Worm (Caenorhabditis elegans) whole organism, L2 larva: ENCODE results near the gene F19H6.5.

Experiments
- C34F6.9 ChIP-seq: fragments of 150-350 bp; optimal IDR thresholded peaks from 2 replicates; lab custom pipeline; 2014; ENCODE audit warnings: missing biosample characterization, missing genetic modification characterization
- F13H6.1 ChIP-seq: sonication (generic microtip); optimal IDR thresholded peaks from 2 replicates; lab custom pipeline; 2016; ENCODE audit warnings: missing genetic modification characterization, missing compliant biosample characterization
- ZK546.5 ChIP-seq: sonication (generic microtip); optimal IDR thresholded peaks from 2 replicates; lab custom pipeline; 2017; ENCODE audit warnings: missing biosample characterization, missing genetic modification characterization
- alr-1 ChIP-seq: fragments of 150-350 bp; optimal IDR thresholded peaks from 2 replicates; lab custom pipeline; 2014; ENCODE audit warnings: missing biosample characterization, missing genetic modification characterization
- aly-2 ChIP-seq: fragments of 150-350 bp; optimal IDR thresholded peaks from 2 replicates; lab custom pipeline; 2014; ENCODE audit warnings: missing biosample characterization, missing genetic modification characterization
- ama-1 ChIP-seq: fragments of 150-350 bp; optimal IDR thresholded peaks from 2 replicates; lab custom pipeline; 2018; ENCODE audit warnings: inconsistent platforms
- blmp-1 ChIP-seq: sonication (generic microtip); optimal IDR thresholded peaks from 2 replicates; lab custom pipeline; 2017; ENCODE audit warnings: missing genetic modification characterization, mild to moderate bottlenecking, missing compliant biosample characterization, antibody characterized with exemption, moderate library complexity; ENCODE audit not compliant: insufficient read depth
- ceh-16 ChIP-seq: fragments of 150-350 bp; optimal IDR thresholded peaks from 2 replicates; lab custom pipeline; 2014; ENCODE audit warnings: missing biosample characterization, missing genetic modification characterization
- crh-2 ChIP-seq: sonication (generic microtip); optimal IDR thresholded peaks from 2 replicates; lab custom pipeline; 2017; ENCODE audit warnings: missing biosample characterization, missing genetic modification characterization
- elt-3 ChIP-seq: sonication (generic microtip); optimal IDR thresholded peaks from 2 replicates; lab custom pipeline; 2017; ENCODE audit warnings: missing biosample characterization, missing genetic modification characterization
- fos-1 ChIP-seq: fragments of 150-350 bp; optimal IDR thresholded peaks from 2 replicates; lab custom pipeline; 2014; ENCODE audit warnings: missing biosample characterization, missing genetic modification characterization
- gmeb-1 ChIP-seq: fragments of 150-350 bp; optimal IDR thresholded peaks from 2 replicates; lab custom pipeline; 2014; ENCODE audit warnings: missing biosample characterization, missing genetic modification characterization
- lin-11 ChIP-seq: fragments of 150-350 bp; sonication (generic microtip); optimal IDR thresholded peaks from 2 replicates; lab custom pipeline; 2014; ENCODE audit warnings: missing biosample characterization, missing genetic modification characterization, inconsistent platforms, mixed read lengths
- lin-39 ChIP-seq: fragments of 150-350 bp; optimal IDR thresholded peaks from 2 replicates; lab custom pipeline; 2014; ENCODE audit warnings: missing biosample characterization, missing genetic modification reagents, missing genetic modification characterization
- lsy-2 ChIP-seq, 2 experiments: fragments of 150-350 bp in 1 of 2; sonication (generic microtip) in 1 of 2; optimal IDR thresholded peaks; 2 replicates each; lab custom pipeline; 2014 to 2017; ENCODE audit warnings: missing biosample characterization in 2 of 2, missing genetic modification characterization in 2 of 2
- mab-5 ChIP-seq: fragments of 150-350 bp; optimal IDR thresholded peaks from 2 replicates; lab custom pipeline; 2014; ENCODE audit warnings: missing biosample characterization, missing genetic modification characterization
- nhr-10 ChIP-seq: sonication (generic microtip); optimal IDR thresholded peaks from 2 replicates; lab custom pipeline; 2017; ENCODE audit warnings: missing biosample characterization, missing genetic modification characterization
- nhr-11 ChIP-seq: fragments of 150-350 bp; optimal IDR thresholded peaks from 2 replicates; lab custom pipeline; 2014; ENCODE audit warnings: missing biosample characterization, missing genetic modification characterization
- nhr-12 ChIP-seq: fragments of 150-350 bp; optimal IDR thresholded peaks from 2 replicates; lab custom pipeline; 2014; ENCODE audit warnings: missing biosample characterization, missing genetic modification characterization
- nhr-129 ChIP-seq: fragments of 150-350 bp; optimal IDR thresholded peaks from 2 replicates; lab custom pipeline; 2014; ENCODE audit warnings: missing biosample characterization, missing genetic modification characterization
- nhr-21 ChIP-seq: fragments of 150-350 bp; optimal IDR thresholded peaks from 2 replicates; lab custom pipeline; 2014; ENCODE audit warnings: missing biosample characterization, missing genetic modification characterization
- nhr-23 ChIP-seq: fragments of 150-350 bp; optimal IDR thresholded peaks from 2 replicates; lab custom pipeline; 2014; ENCODE audit warnings: missing biosample characterization, missing genetic modification reagents, missing genetic modification characterization
- nhr-237 ChIP-seq: fragments of 150-350 bp; optimal IDR thresholded peaks from 2 replicates; lab custom pipeline; 2014; ENCODE audit warnings: missing biosample characterization, missing genetic modification characterization
- nhr-77 ChIP-seq: fragments of 150-350 bp; optimal IDR thresholded peaks from 2 replicates; lab custom pipeline; 2014; ENCODE audit warnings: missing biosample characterization, missing genetic modification characterization
- sem-4 ChIP-seq: fragments of 150-350 bp; optimal IDR thresholded peaks from 2 replicates; lab custom pipeline; 2014; ENCODE audit warnings: missing biosample characterization, missing genetic modification reagents, missing genetic modification characterization
- sma-9 ChIP-seq, 2 experiments: fragments of 150-350 bp in 1 of 2; sonication (generic microtip) in 1 of 2; optimal IDR thresholded peaks; 2 replicates each; lab custom pipeline; 2014 to 2016; ENCODE audit warnings: missing genetic modification characterization in 2 of 2, mild to moderate bottlenecking in 1 of 2, missing biosample characterization in 1 of 2, missing compliant biosample characterization in 1 of 2, missing genetic modification reagents in 1 of 2, moderate library complexity in 1 of 2
- snpc-4 ChIP-seq: fragments of 150-350 bp; optimal IDR thresholded peaks from 2 replicates; lab custom pipeline; 2014; ENCODE audit warnings: missing biosample characterization, missing genetic modification characterization
- unc-39 ChIP-seq: fragments of 150-350 bp; optimal IDR thresholded peaks from 2 replicates; lab custom pipeline; 2014; ENCODE audit warnings: missing biosample characterization, missing genetic modification characterization
- unc-55 ChIP-seq: fragments of 150-350 bp; sonication (generic microtip); optimal IDR thresholded peaks from 3 replicates; lab custom pipeline; 2014; ENCODE audit warnings: missing biosample characterization, missing genetic modification reagents, missing genetic modification characterization
- unc-62 ChIP-seq: fragments of 150-350 bp; optimal IDR thresholded peaks from 2 replicates; lab custom pipeline; 2014; ENCODE audit warnings: missing biosample characterization, missing genetic modification reagents, missing genetic modification characterization
- ztf-11 ChIP-seq: sonication (generic microtip); optimal IDR thresholded peaks from 2 replicates; lab custom pipeline; 2017; ENCODE audit warnings: missing biosample characterization, missing genetic modification characterization
- ztf-4 ChIP-seq: fragments of 150-350 bp; optimal IDR thresholded peaks from 2 replicates; lab custom pipeline; 2014; ENCODE audit warnings: missing biosample characterization, missing genetic modification characterization

Gene F19H6.5

ce11 chrX:12317560-12317959 lies 47.1 kb downstream of the F19H6.5 start:
- TF ChIP-seq nhr-10 (tag; lab: Kevin White, UChicago) (no peak), mab-5 (tag; lab: Kevin White, UChicago) (no peak), ztf-4 (tag; lab: Kevin White, UChicago) (no peak), nhr-129 (tag; lab: Kevin White, UChicago) (no peak), lin-11 (tag; lab: Kevin White, UChicago) (no peak), snpc-4 (tag; lab: Kevin White, UChicago) (no peak), unc-39 (tag; lab: Kevin White, UChicago) (no peak), crh-2 (no peak), unc-62 (no peak)

- TF ChIP-seq nhr-77 (tag; lab: Kevin White, UChicago) = no peak
- no peak for TF ChIP-seq unc-55 (GFP tag; lab: Kevin White, UChicago)
- no peak for TF ChIP-seq nhr-11 (tag; lab: Kevin White, UChicago)
- no peak for TF ChIP-seq fos-1 (tag; lab: Kevin White, UChicago)
- no peak for TF ChIP-seq nhr-21 (tag; lab: Kevin White, UChicago)
- TF ChIP-seq snpc-4 (tag; lab: Kevin White, UChicago) = no peak
- no peak for TF ChIP-seq nhr-12 (tag; lab: Kevin White, UChicago)
- TF ChIP-seq ama-1 (lab: Kevin White, UChicago) = no peak
- TF ChIP-seq C34F6.9 (tag; lab: Kevin White, UChicago) = no peak
- TF ChIP-seq nhr-23 (tag; lab: Kevin White, UChicago) = no peak
- TF ChIP-seq lsy-2 (tag; optimal IDR thresholded peaks at IDR 0.05; lab: Kevin White, UChicago) = no peak
- no peak for TF ChIP-seq nhr-129 (tag; lab: Kevin White, UChicago)
- TF ChIP-seq ZK546.5 (tag; lab: Kevin White, UChicago) = no peak
- TF ChIP-seq unc-62 = no peak
- TF ChIP-seq F13H6.1 (tag; lab: Kevin White, UChicago) = no peak
- TF ChIP-seq alr-1 (tag; lab: Kevin White, UChicago) = no peak
- no peak for TF ChIP-seq elt-3
These were observed 49.4 kb downstream of the F19H6.5 start, which contains the start of gene xtr-2 for ce11 chrX:12315268-12315667. Gene xtr-2 (plus strand): TSS chrX:12315568.

- TF ChIP-seq sma-9 (GFP tag; optimal IDR thresholded peaks at IDR 0.05; lab: Kevin White, UChicago) (no peak), sma-9 (tag; optimal IDR thresholded peaks at IDR 0.05; lab: Kevin White, UChicago) (no peak), unc-55 (GFP tag; lab: Kevin White, UChicago) (no peak), aly-2 (tag; lab: Kevin White, UChicago) (no peak), lsy-2 (tag; optimal IDR thresholded peaks at IDR 0.05; lab: Kevin White, UChicago) (no peak), ceh-16 (tag; lab: Kevin White, UChicago) (no peak), blmp-1 (tag; lab: Kevin White, UChicago) (no peak), unc-62 (no peak), nhr-237 (tag; lab: Kevin White, UChicago) (no peak), ztf-11 (tag; lab: Kevin White, UChicago) (no peak), gmeb-1 (tag; lab: Kevin White, UChicago) (no peak), sem-4 (tag; lab: Kevin White, UChicago) (no peak), nhr-23 (tag; lab: Kevin White, UChicago) (no peak), C34F6.9 (tag; lab: Kevin White, UChicago) (no peak), elt-3 (no peak)
These were observed 50.3 kb downstream of the F19H6.5 start for ce11 chrX:12314395-12314794.

- TF ChIP-seq aly-2 (tag; lab: Kevin White, UChicago) (no peak), unc-55 (GFP tag; lab: Kevin White, UChicago) (no peak), elt-3 (no peak), nhr-11 (tag; lab: Kevin White, UChicago) (no peak), nhr-237 (tag; lab: Kevin White, UChicago) (no peak), ceh-16 (tag; lab: Kevin White, UChicago) (no peak), F13H6.1 (tag; lab: Kevin White, UChicago) (no peak), nhr-21 (tag; lab: Kevin White, UChicago) (no peak), lin-39 (no peak)
These were observed 50.9 kb downstream of the F19H6.5 start for ce11 chrX:12313779-12314178.
